Fruit fly (Drosophila melanogaster): ENCODE measurements around the gene CycK.

DNA sequence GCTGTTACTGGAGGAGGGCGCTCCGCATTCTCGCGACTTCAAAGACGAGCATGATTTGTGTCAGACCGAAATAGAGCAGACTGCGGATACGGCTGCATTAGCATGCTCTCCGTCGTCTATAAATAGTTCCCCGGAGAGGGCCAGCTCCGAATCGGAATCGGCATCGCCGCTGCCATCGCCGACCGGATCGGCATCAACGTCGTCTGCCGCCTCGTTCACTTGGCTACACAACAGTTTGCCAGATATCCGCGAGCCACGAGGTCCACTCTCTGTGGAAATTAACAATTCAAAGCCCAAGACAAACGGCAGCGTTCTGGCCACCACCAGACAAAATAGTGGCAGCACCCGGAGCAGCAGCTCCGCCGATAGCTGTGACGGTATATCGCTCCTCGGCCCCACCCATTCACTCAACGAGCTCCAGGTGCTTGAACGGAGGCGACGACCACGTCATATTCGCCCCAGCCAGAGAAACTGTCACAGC, 12.8 kb upstream of the CycK start:
- TF ChIP-seq psq (optimal IDR thresholded peaks at IDR 0.05) (no peak), h (optimal IDR thresholded peaks at IDR 0.05) (no peak)
